Worm (Caenorhabditis elegans) whole organism, L4 larva: ENCODE data around the gene T06E4.21.
A peak's percentile ranks its signal among the peaks of the same experiment; 100 is the strongest.

Experiments
- D1046.2 ChIP-seq: fragments of 200-800 bp; sonication (Bioruptor generic); IDR thresholded peaks from 2 replicates; pipeline ENCODE4 v1.3.6; 2022; ENCODE audit warnings: missing genetic modification characterization, missing compliant biosample characterization
- F37D6.2 ChIP-seq: sonication (generic microtip); optimal IDR thresholded peaks from 2 replicates; lab custom pipeline; 2016; ENCODE audit warnings: mild to moderate bottlenecking, missing genetic modification characterization, missing compliant biosample characterization
- F49E8.2 ChIP-seq: sonication (generic microtip); optimal IDR thresholded peaks from 2 replicates; lab custom pipeline; 2016; ENCODE audit warnings: missing compliant biosample characterization, mild to moderate bottlenecking, missing genetic modification characterization, borderline replicate concordance
- Y105C5A.15 ChIP-seq: fragments of 200-800 bp; sonication (Bioruptor generic); IDR thresholded peaks from 2 replicates; pipeline ENCODE4 v1.3.6; 2022; ENCODE audit warnings: missing genetic modification characterization, missing compliant biosample characterization
- Y5F2A.4 ChIP-seq: fragments of 200-800 bp; sonication (Bioruptor generic); optimal IDR thresholded peaks from 2 replicates; lab custom pipeline; 2018; ENCODE audit warnings: mild to moderate bottlenecking, missing genetic modification characterization, missing compliant biosample characterization
- Y75B8A.6 ChIP-seq: fragments of 200-800 bp; sonication (Bioruptor generic); IDR thresholded peaks from 2 replicates; pipeline ENCODE4 v1.3.6; 2022; ENCODE audit warnings: missing genetic modification reagents, missing genetic modification characterization, missing compliant biosample characterization
- ZK337.2 ChIP-seq: fragments of 200-800 bp; sonication (Bioruptor generic); IDR thresholded peaks from 2 replicates; pipeline ENCODE4 v1.3.6; 2022; ENCODE audit warnings: missing genetic modification reagents, missing genetic modification characterization, missing compliant biosample characterization
- aha-1 ChIP-seq: fragments of 150-350 bp; peaks from one replicate; lab custom pipeline; 2014; ENCODE audit warnings: missing biosample characterization, missing genetic modification characterization
- ceh-82 ChIP-seq: sonication (generic microtip); optimal IDR thresholded peaks from 2 replicates; lab custom pipeline; 2017; ENCODE audit warnings: missing biosample characterization, missing genetic modification characterization
- daf-12 ChIP-seq: fragments of 150-350 bp; optimal IDR thresholded peaks from 2 replicates; lab custom pipeline; 2014; ENCODE audit warnings: missing biosample characterization, missing genetic modification reagents, missing genetic modification characterization
- daf-19 ChIP-seq: fragments of 200-800 bp; sonication (Bioruptor generic); conservative IDR thresholded peaks from 2 replicates; pipeline ENCODE4 v1.3.6; 2022; ENCODE audit warnings: missing genetic modification characterization, missing compliant biosample characterization
- daf-8 ChIP-seq: fragments of 200-800 bp; sonication (Bioruptor generic); IDR thresholded peaks from 2 replicates; pipeline ENCODE4 v1.3.6; 2022; ENCODE audit warnings: missing genetic modification characterization, missing compliant biosample characterization
- dve-1 ChIP-seq: sonication (generic microtip); optimal IDR thresholded peaks from 2 replicates; lab custom pipeline; 2017; ENCODE audit warnings: antibody characterized with exemption, mild to moderate bottlenecking, missing genetic modification characterization, missing compliant biosample characterization; ENCODE audit not compliant: insufficient read depth
- egl-43 ChIP-seq: fragments of 200-800 bp; sonication (Bioruptor generic); IDR thresholded peaks from 2 replicates; pipeline ENCODE4 v1.3.6; 2022; ENCODE audit warnings: missing genetic modification reagents, missing genetic modification characterization, missing compliant biosample characterization
- hmg-1.1 ChIP-seq: fragments of 200-800 bp; sonication (Bioruptor generic); IDR thresholded peaks from 2 replicates; pipeline ENCODE4 v1.3.6; 2022; ENCODE audit warnings: missing genetic modification reagents, missing genetic modification characterization, missing compliant biosample characterization
- lim-7 ChIP-seq: fragments of 200-800 bp; sonication (Bioruptor generic); IDR thresholded peaks from 2 replicates; pipeline ENCODE4 v1.3.6; 2022; ENCODE audit warnings: missing genetic modification characterization, missing compliant biosample characterization
- lin-13 ChIP-seq: fragments of 150-350 bp; optimal IDR thresholded peaks from 2 replicates; lab custom pipeline; 2014; ENCODE audit warnings: missing biosample characterization, missing genetic modification reagents, missing genetic modification characterization
- lin-15B ChIP-seq: fragments of 150-350 bp; sonication (generic microtip); optimal IDR thresholded peaks from 3 replicates; lab custom pipeline; 2014; ENCODE audit warnings: missing biosample characterization, missing genetic modification characterization
- lin-39 ChIP-seq: fragments of 150-350 bp; optimal IDR thresholded peaks from 2 replicates; lab custom pipeline; 2014; ENCODE audit warnings: missing biosample characterization, missing genetic modification reagents, missing genetic modification characterization
- madf-5 ChIP-seq, 2 experiments: fragments of 200-800 bp; sonication (Bioruptor generic); IDR thresholded peaks; 2 replicates each; pipeline ENCODE4 v1.3.6; 2022; ENCODE audit warnings: missing compliant biosample characterization in 2 of 2, missing genetic modification characterization in 2 of 2
- mdt-29 ChIP-seq: fragments of 200-800 bp; sonication (Bioruptor generic); IDR thresholded peaks from 2 replicates; pipeline ENCODE4 v1.3.6; 2022; ENCODE audit warnings: missing genetic modification reagents, missing genetic modification characterization, missing compliant biosample characterization
- mxl-3 ChIP-seq: fragments of 200-800 bp; sonication (Bioruptor generic); optimal IDR thresholded peaks from 2 replicates; lab custom pipeline; 2018; ENCODE audit warnings: mild to moderate bottlenecking, missing genetic modification characterization, missing compliant biosample characterization
- nhr-25 ChIP-seq: sonication (generic microtip); optimal IDR thresholded peaks from 2 replicates; lab custom pipeline; 2017; ENCODE audit warnings: missing genetic modification characterization, mild to moderate bottlenecking, missing compliant biosample characterization, antibody characterized with exemption, moderate library complexity, borderline replicate concordance; ENCODE audit not compliant: insufficient read depth
- nhr-41 ChIP-seq: fragments of 200-800 bp; sonication (Bioruptor generic); IDR thresholded peaks from 2 replicates; pipeline ENCODE4 v1.3.6; 2022; ENCODE audit warnings: missing genetic modification reagents, missing genetic modification characterization, missing compliant biosample characterization
- nhr-42 ChIP-seq: fragments of 200-800 bp; sonication (Bioruptor generic); IDR thresholded peaks from 2 replicates; pipeline ENCODE4 v1.3.6; 2022; ENCODE audit warnings: missing genetic modification characterization, missing compliant biosample characterization
- nhr-77 ChIP-seq: fragments of 150-350 bp; optimal IDR thresholded peaks from 2 replicates; lab custom pipeline; 2014; ENCODE audit warnings: missing biosample characterization, missing genetic modification characterization
- pha-4 ChIP-seq, 2 experiments: fragments of 150-350 bp in 1 of 2; fragments of 200-800 bp in 1 of 2; sonication (Bioruptor generic) in 1 of 2; IDR thresholded peaks in 1 of 2; optimal IDR thresholded peaks in 1 of 2; 2 replicates each; pipeline versions ENCODE4 v1.3.6 to Lab custom; 2014 to 2022; ENCODE audit warnings: missing genetic modification characterization in 2 of 2, missing genetic modification reagents in 2 of 2, missing biosample characterization in 1 of 2, missing compliant biosample characterization in 1 of 2
- sdz-12 ChIP-seq: fragments of 200-800 bp; sonication (Bioruptor generic); optimal IDR thresholded peaks from 2 replicates; lab custom pipeline; 2018; ENCODE audit warnings: mild to moderate bottlenecking, missing genetic modification characterization, missing compliant biosample characterization
- set-16 ChIP-seq: fragments of 200-800 bp; sonication (Bioruptor generic); IDR thresholded peaks from 2 replicates; pipeline ENCODE4 v1.3.6; 2022; ENCODE audit warnings: missing genetic modification reagents, missing genetic modification characterization, missing compliant biosample characterization
- snpc-1.2 ChIP-seq: fragments of 200-800 bp; sonication (Bioruptor generic); IDR thresholded peaks from 2 replicates; pipeline ENCODE4 v1.3.6; 2022; ENCODE audit warnings: missing genetic modification reagents, missing genetic modification characterization, missing compliant biosample characterization
- tra-1 ChIP-seq: fragments of 200-800 bp; sonication (Bioruptor generic); IDR thresholded peaks from 2 replicates; pipeline ENCODE4 v1.3.6; 2022; ENCODE audit warnings: missing genetic modification reagents, missing genetic modification characterization, missing compliant biosample characterization
- unc-39 ChIP-seq: sonication (generic microtip); optimal IDR thresholded peaks from 2 replicates; lab custom pipeline; 2017; ENCODE audit warnings: missing biosample characterization, missing genetic modification characterization
- unc-62 ChIP-seq, 3 experiments: fragments of 150-350 bp in 1 of 3; sonication (generic microtip); optimal IDR thresholded peaks in 2 of 3; peaks in 1 of 3; 1 replicate in 1 of 3; 2 replicates in 2 of 3; lab custom pipeline; 2014 to 2017; ENCODE audit warnings: missing biosample characterization in 3 of 3, missing genetic modification characterization in 3 of 3, missing genetic modification reagents in 3 of 3, missing genotype in 1 of 3
- vab-7 ChIP-seq: fragments of 200-800 bp; sonication (Bioruptor generic); IDR thresholded peaks from 2 replicates; pipeline ENCODE4 v1.3.6; 2022; ENCODE audit warnings: missing genetic modification reagents, missing genetic modification characterization, missing compliant biosample characterization
- zip-11 ChIP-seq: fragments of 200-800 bp; sonication (Bioruptor generic); IDR thresholded peaks from 2 replicates; pipeline ENCODE4 v1.3.6; 2022; ENCODE audit warnings: missing genetic modification characterization, missing compliant biosample characterization
- zip-2 ChIP-seq: fragments of 150-350 bp; optimal IDR thresholded peaks from 2 replicates; lab custom pipeline; 2014; ENCODE audit warnings: missing biosample characterization, missing genetic modification characterization

T06E4.21 gene

DNA sequence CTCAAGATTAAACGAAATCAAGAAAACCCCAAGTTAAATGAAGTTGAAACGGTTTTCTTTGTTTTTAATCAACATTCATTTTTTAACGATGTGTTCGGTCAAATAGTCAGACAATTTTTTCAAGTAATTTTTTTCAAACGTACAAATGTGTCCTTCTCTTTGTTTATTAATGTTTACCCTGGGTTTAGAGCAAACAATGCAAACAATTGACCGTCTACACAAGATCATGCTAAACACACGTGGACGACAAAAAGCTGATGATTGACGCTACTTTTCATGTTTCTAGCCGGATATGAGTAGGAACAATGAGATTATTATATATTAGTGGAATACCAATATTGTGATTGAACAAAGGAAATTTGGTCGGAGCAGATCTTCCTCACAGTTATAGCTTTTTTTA, 30.0 kb upstream of the T06E4.21 start:
- TF ChIP-seq unc-62 (GFP tag; optimal IDR thresholded peaks at IDR 0.05 in 1 of 2; lab: Kevin White, UChicago) (peak in 1 of 2 experiments; percentile 95), unc-62 (tag; optimal IDR thresholded peaks at IDR 0.05; lab: Kevin White, UChicago) (no peak), Y105C5A.15 (GFP tag; lab: Robert Waterston, UW) (no peak)

DNA sequence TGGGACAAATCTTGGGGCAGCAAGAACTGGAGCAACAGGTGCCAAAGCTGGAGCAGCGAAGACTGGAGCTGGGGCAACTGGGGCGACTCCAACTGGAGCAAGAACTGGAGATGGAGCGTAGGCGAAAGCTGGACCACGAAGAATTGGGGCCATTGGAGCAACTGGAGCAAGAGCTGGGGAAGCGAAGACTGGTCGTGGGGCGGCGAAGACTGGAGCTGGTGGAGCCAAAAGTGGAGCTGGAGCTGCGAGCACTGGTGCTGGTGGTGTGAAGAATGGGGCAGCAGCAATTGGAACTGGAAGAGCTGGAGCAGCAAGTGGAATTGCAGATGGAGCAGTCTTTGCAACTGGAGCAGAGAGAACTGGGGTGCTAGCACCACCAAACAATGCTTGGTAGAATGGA, 29.1 kb upstream of the T06E4.21 start:
- TF ChIP-seq set-16, result peak; percentile 92
- TF ChIP-seq egl-43, result 0 out of 2 replicates have a peak, but pooled peaks have one; percentile 48

DNA sequence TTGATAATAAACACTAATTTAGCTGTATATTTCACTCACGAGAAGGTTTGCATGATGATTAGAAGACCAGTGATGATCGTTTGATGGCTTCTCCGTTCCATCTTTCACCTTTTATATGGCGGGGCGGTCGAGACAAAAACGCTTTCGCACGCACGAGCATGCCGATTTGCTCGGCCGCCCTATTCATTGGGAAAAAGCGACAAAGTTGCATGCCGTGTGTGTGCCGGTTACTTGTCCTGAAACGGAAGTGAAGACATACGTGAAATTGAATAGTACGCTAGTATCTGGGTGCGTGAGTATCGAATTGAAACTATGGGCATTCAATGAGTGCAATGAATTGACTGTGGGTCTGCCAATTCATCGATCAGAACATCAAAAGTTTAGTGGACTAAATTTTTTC, 28.6 kb upstream of the T06E4.21 start, which contains the start of gene idpc-5:
TSS of gene idpc-5 (minus strand) at position 101 of the 400 bp plus-strand sequence.
- no peak for TF ChIP-seq pha-4 (GFP tag; IDR thresholded peaks at IDR 0.05; lab: Robert Waterston, UW)
- no peak for TF ChIP-seq pha-4 (tag; optimal IDR thresholded peaks at IDR 0.05; lab: Kevin White, UChicago)
- TF ChIP-seq D1046.2, result no peak
- peak in 1 of 2 experiments; percentile 42 for TF ChIP-seq unc-62 (GFP tag; optimal IDR thresholded peaks at IDR 0.05 in 1 of 2; lab: Kevin White, UChicago)
- no peak for TF ChIP-seq unc-62 (tag; optimal IDR thresholded peaks at IDR 0.05; lab: Kevin White, UChicago)

ce11 chrV:9625122-9625521, 26.3 kb upstream of the T06E4.21 start, which contains the start of gene idpc-4:
idpc-4 (plus strand) TSS chrV:9625422.
- TF ChIP-seq sdz-12 (GFP tag; lab: Kevin White, UChicago) (no peak), lin-13 (GFP tag; lab: Kevin White, UChicago) (no peak), lim-7 (GFP tag; lab: Robert Waterston, UW) (no peak), F37D6.2 (tag; lab: Kevin White, UChicago) (no peak), daf-12 (tag; lab: Kevin White, UChicago) (no peak), Y75B8A.6 (no peak), mxl-3 (no peak), daf-8 (no peak), mdt-29 (GFP tag; lab: Robert Waterston, UW) (no peak)

DNA sequence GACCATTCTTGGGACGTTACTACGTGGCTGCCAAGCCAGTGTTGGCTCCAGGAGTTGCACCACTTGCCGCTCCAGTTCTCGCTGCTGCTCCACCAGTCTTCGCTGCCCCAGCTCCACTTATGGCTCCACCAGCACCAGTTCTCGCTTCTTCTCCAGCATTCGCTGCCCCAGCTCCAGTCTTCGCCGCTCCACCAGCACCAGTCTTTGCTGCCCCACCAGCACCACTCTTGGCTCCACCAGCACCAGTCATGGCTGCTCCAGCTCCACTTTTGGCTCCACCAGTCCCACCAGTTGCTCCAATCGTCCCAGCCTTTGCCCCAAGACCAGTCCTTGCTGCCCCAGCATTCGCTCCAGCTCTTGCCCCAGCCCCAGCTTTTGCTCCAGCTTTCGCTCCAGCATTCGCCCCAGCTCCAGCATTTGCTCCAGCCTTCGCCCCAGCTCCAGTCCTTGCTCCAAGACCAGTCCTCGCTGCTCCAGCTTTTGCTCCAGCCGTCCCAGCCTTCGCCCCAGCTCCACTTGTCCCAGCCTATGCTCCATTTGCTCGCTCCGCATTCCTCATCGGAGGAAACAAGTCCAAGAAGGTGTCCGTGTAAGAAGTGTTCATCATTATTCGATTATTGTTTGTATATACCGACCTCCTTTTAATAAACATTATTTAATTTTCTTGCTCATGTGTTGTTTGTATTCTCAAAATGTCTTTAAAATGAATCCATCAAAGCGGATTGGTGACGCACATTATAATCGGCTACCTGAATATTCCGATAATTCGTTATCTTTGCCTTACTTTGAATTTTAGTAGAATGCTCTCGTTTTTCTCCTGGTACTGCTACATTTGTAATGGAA, 25.6 kb upstream of the T06E4.21 start, which contains the start of gene T06E4.7:
TSS of gene T06E4.7 (plus strand) at position 793 of the 843 bp plus-strand sequence.
- TF ChIP-seq egl-43, result 0 out of 2 replicates have a peak, but pooled peaks have one; percentile 5
- TF ChIP-seq lin-15B, result no peak
- no peak for TF ChIP-seq F37D6.2 (tag; lab: Kevin White, UChicago)
- TF ChIP-seq nhr-77 (tag; lab: Kevin White, UChicago), result no peak
- TF ChIP-seq set-16, result peak; percentile 97
- peak; percentile 53 for TF ChIP-seq sdz-12 (GFP tag; lab: Kevin White, UChicago)
- TF ChIP-seq daf-19 (GFP tag; lab: Robert Waterston, UW), result no peak
- TF ChIP-seq, all 104 proteins: peak for 3

ce11 chrV:9628603-9629002, 22.8 kb upstream of the T06E4.21 start:
- TF ChIP-seq unc-39 (tag; lab: Kevin White, UChicago) (no peak), ZK337.2 (GFP tag; lab: Robert Waterston, UW) (no peak), dve-1 (tag; lab: Kevin White, UChicago) (no peak), daf-12 (tag; lab: Kevin White, UChicago) (no peak), set-16 (peak; percentile 95), ceh-82 (tag; lab: Kevin White, UChicago) (no peak), nhr-25 (tag; lab: Kevin White, UChicago) (no peak), lin-39 (tag; lab: Kevin White, UChicago) (no peak), F49E8.2 (tag; lab: Kevin White, UChicago) (no peak), nhr-42 (GFP tag; lab: Robert Waterston, UW) (no peak), aha-1 (tag; lab: Kevin White, UChicago) (peak; percentile 72), tra-1 (0 out of 2 replicates have a peak, but pooled peaks have one; percentile 21), daf-19 (GFP tag; lab: Robert Waterston, UW) (no peak), snpc-1.2 (no peak), vab-7 (GFP tag; lab: Robert Waterston, UW) (no peak), Y5F2A.4 (GFP tag; lab: Kevin White, UChicago) (no peak), hmg-1.1 (GFP tag; lab: Robert Waterston, UW) (no peak), egl-43 (peak; percentile 57; the same call in 1 of the 2 replicates), madf-5 (GFP tag; IDR thresholded peaks at IDR 0.05; lab: Robert Waterston, UW) (no peak), zip-2 (tag; lab: Kevin White, UChicago) (no peak), zip-11 (GFP tag; lab: Robert Waterston, UW) (no peak), nhr-41 (GFP tag; lab: Robert Waterston, UW) (no peak)
- TF ChIP-seq, all 104 proteins: peak for 4
